Worm (Caenorhabditis elegans): Measurements from ENCODE around the gene Y71H2B.4.

Y71H2B.4 gene

DNA sequence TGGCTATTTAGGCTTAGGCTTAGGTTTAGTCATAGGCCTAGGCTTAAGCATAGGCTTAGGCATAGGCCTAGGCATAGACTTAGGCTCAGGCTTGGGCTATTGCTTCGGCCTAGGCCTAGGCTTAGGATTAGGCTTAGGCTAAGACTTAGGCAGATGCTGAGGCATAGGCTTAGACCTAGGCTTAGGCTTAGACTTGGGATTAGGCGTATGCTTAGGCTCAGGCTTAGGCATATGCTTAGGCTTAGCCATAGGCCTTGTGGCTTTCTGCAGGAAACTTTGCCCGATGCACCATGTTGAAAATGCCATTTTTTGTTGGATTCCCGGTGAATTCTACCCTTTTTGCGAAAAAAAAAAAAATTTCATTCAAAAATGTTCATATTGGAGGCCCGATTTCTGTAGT lies 40.8 kb upstream of the Y71H2B.4 start:
- TF ChIP-seq unc-39 (tag; optimal IDR thresholded peaks at IDR 0.05) = no peak
- TF ChIP-seq sma-9 (GFP tag; optimal IDR thresholded peaks at IDR 0.05) = no peak
- no peak for TF ChIP-seq sma-9 (tag; optimal IDR thresholded peaks at IDR 0.05)
- TF ChIP-seq egl-27 (tag; optimal IDR thresholded peaks at IDR 0.05) = no peak
- TF ChIP-seq lin-11 (tag; optimal IDR thresholded peaks at IDR 0.05) = no peak
- TF ChIP-seq lin-13 (GFP tag; optimal IDR thresholded peaks at IDR 0.05) = no peak
- no peak for TF ChIP-seq ama-1 (optimal IDR thresholded peaks at IDR 0.05)
- no peak for TF ChIP-seq skn-1 (tag; optimal IDR thresholded peaks at IDR 0.05)
- no peak for TF ChIP-seq peb-1 (tag; optimal IDR thresholded peaks at IDR 0.05)
- no peak for TF ChIP-seq mbf-1 (tag; optimal IDR thresholded peaks at IDR 0.05)
- TF ChIP-seq R02D3.7 (tag; optimal IDR thresholded peaks at IDR 0.05) = no peak
- TF ChIP-seq ztf-4 (tag; optimal IDR thresholded peaks at IDR 0.05) = no peak
- no peak for TF ChIP-seq nhr-21 (tag; optimal IDR thresholded peaks at IDR 0.05)
- TF ChIP-seq dmd-4 (tag; optimal IDR thresholded peaks at IDR 0.05) = no peak
- TF ChIP-seq fos-1 (tag; optimal IDR thresholded peaks at IDR 0.05) = no peak
- no peak for TF ChIP-seq lin-39 (tag; optimal IDR thresholded peaks at IDR 0.05)

- TF ChIP-seq lsy-2 (tag; optimal IDR thresholded peaks at IDR 0.05) (peak in 1 of 2 experiments; percentile 78), lin-13 (GFP tag; optimal IDR thresholded peaks at IDR 0.05) (peak; percentile 59), ceh-16 (tag; optimal IDR thresholded peaks at IDR 0.05) (no peak), ztf-11 (tag; optimal IDR thresholded peaks at IDR 0.05) (no peak), nhr-21 (tag; optimal IDR thresholded peaks at IDR 0.05) (peak; percentile 5), nhr-237 (tag; optimal IDR thresholded peaks at IDR 0.05) (no peak), sma-3 (GFP tag; optimal IDR thresholded peaks at IDR 0.05) (peak; percentile 3), nhr-25 (tag; optimal IDR thresholded peaks at IDR 0.05) (peak; percentile 28), crh-2 (tag; optimal IDR thresholded peaks at IDR 0.05) (peak; percentile 68), nhr-10 (tag; optimal IDR thresholded peaks at IDR 0.05) (no peak), blmp-1 (tag; optimal IDR thresholded peaks at IDR 0.05; ENCODE audit: insufficient read depth) (peak; percentile 71), ztf-4 (tag; optimal IDR thresholded peaks at IDR 0.05) (no peak), ztf-1 (GFP tag; conservative IDR thresholded peaks at IDR 0.05) (no peak), mdl-1 (tag; optimal IDR thresholded peaks at IDR 0.05) (peak; percentile 17 to 29), C34F6.9 (tag; optimal IDR thresholded peaks at IDR 0.05) (peak; percentile 90), gmeb-1 (tag; optimal IDR thresholded peaks at IDR 0.05) (peak; percentile 53), unc-39 (tag; optimal IDR thresholded peaks at IDR 0.05) (no peak), mab-5 (tag; optimal IDR thresholded peaks at IDR 0.05) (peak; percentile 21), fos-1 (tag; optimal IDR thresholded peaks at IDR 0.05) (peak; percentile 52), ama-1 (optimal IDR thresholded peaks at IDR 0.05) (no peak), F13H6.1 (tag; optimal IDR thresholded peaks at IDR 0.05) (peak; percentile 49), sma-9 (GFP tag; optimal IDR thresholded peaks at IDR 0.05) (peak; percentile 76), sma-9 (tag; optimal IDR thresholded peaks at IDR 0.05) (no peak), lin-39 (tag; optimal IDR thresholded peaks at IDR 0.05) (no peak), unc-55 (GFP tag; optimal IDR thresholded peaks at IDR 0.05) (peak; percentile 84), nhr-129 (tag; optimal IDR thresholded peaks at IDR 0.05) (peak; percentile 39), sem-4 (tag; optimal IDR thresholded peaks at IDR 0.05) (no peak)
These were observed 40.2 kb upstream of the Y71H2B.4 start for ce11 chrIII:2578563-2578962.

DNA sequence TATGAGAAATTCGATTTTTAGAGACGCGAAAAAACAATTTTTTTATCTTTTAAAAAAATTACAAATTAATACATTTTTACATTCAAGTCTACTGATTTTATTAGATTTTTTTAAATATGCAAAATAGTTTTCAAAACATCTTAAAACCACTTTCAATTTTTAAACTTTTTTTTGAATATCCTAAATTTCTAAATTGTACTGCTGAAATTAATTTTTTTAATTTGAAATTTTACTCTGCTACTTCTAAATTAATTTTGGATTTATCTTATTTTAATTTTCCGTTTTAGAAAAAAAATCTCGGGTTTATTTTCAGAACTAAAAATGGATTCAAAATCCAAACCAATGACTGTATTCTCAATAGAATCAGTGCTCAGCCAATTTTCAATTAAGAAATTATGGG lies 39.8 kb upstream of the Y71H2B.4 start, which contains the start of gene Y71H2B.8:
TSS of gene Y71H2B.8 (plus strand) at position 301 of the 400 bp plus-strand sequence.
- TF ChIP-seq Y55F3AM.14 (GFP tag; optimal IDR thresholded peaks at IDR 0.05) (no peak), alr-1 (tag; optimal IDR thresholded peaks at IDR 0.05) (no peak), lin-11 (tag; optimal IDR thresholded peaks at IDR 0.05) (no peak), nhr-77 (tag; optimal IDR thresholded peaks at IDR 0.05) (no peak), lsy-2 (tag; optimal IDR thresholded peaks at IDR 0.05) (no peak), nhr-129 (tag; optimal IDR thresholded peaks at IDR 0.05) (no peak), ztf-4 (tag; optimal IDR thresholded peaks at IDR 0.05) (no peak), peb-1 (tag; optimal IDR thresholded peaks at IDR 0.05) (no peak), unc-39 (tag; optimal IDR thresholded peaks at IDR 0.05) (no peak), mab-5 (tag; optimal IDR thresholded peaks at IDR 0.05) (no peak), ztf-1 (GFP tag; conservative IDR thresholded peaks at IDR 0.05) (no peak), snpc-4 (tag; optimal IDR thresholded peaks at IDR 0.05) (no peak), elt-3 (tag; optimal IDR thresholded peaks at IDR 0.05) (no peak), sma-3 (GFP tag; optimal IDR thresholded peaks at IDR 0.05) (no peak), nhr-21 (tag; optimal IDR thresholded peaks at IDR 0.05) (no peak), nhr-12 (tag; optimal IDR thresholded peaks at IDR 0.05) (no peak)
